Worm (Caenorhabditis elegans): Measurements from ENCODE around the gene pwp-1.

DNA sequence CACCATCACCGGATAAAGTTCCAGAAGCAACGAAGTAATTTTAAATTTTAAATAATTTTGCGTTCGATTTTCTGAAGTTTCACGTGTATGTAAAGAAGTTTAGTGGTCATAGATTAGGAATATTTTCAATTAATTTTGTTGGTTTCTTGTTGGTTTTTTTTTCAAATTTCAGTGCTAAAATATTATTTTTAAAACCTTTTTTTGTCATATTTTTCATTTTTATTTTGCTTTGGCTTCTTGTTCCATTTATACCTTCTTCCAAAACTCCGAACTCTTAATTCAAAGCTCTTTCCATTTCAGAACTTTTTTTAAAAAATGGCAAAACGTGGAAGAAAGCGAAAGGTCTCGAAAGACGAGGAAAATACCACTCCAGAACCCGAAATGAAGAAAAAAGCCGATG is 10.6 kb upstream of the pwp-1 start, which contains the start of gene JC8.7:
- TF ChIP-seq lin-13 (tag; optimal IDR thresholded peaks at IDR 0.05) (no peak), mab-5 (tag; optimal IDR thresholded peaks at IDR 0.05) (no peak), snpc-4 (tag; optimal IDR thresholded peaks at IDR 0.05) (no peak), unc-39 (tag; optimal IDR thresholded peaks at IDR 0.05) (no peak), ztf-11 (tag; optimal IDR thresholded peaks at IDR 0.05) (no peak), sptf-1 (tag; optimal IDR thresholded peaks at IDR 0.05) (no peak), M03D4.4 (tag; optimal IDR thresholded peaks at IDR 0.05) (no peak), elt-1 (tag; optimal IDR thresholded peaks at IDR 0.05; ENCODE audit: borderline replicate concordance, insufficient read depth) (no peak)
